Worm (Caenorhabditis elegans): ENCODE results near the gene srdh-1.

srdh-1 gene

ce11 chrII:8225914-8226313 lies 38.5 kb upstream of the srdh-1 start:
- no peak for TF ChIP-seq eyg-1 (tag; optimal IDR thresholded peaks at IDR 0.05)
- no peak for TF ChIP-seq ceh-45 (GFP tag; IDR thresholded peaks at IDR 0.05)
- no peak for TF ChIP-seq pqm-1 (tag; optimal IDR thresholded peaks at IDR 0.05)
- TF ChIP-seq ceh-22 (tag; optimal IDR thresholded peaks at IDR 0.05) = no peak
- TF ChIP-seq T23F11.4 (GFP tag; optimal IDR thresholded peaks at IDR 0.05) = no peak
- TF ChIP-seq lim-6 (tag; optimal IDR thresholded peaks at IDR 0.05) = no peak
- TF ChIP-seq pha-4 (tag; optimal IDR thresholded peaks at IDR 0.05) = no peak
- TF ChIP-seq ttx-3 (tag; optimal IDR thresholded peaks at IDR 0.05) = no peak
- no peak for TF ChIP-seq hlh-30 (tag; optimal IDR thresholded peaks at IDR 0.05; ENCODE audit: insufficient read depth)

- TF ChIP-seq K02D7.2 (tag; optimal IDR thresholded peaks at IDR 0.05) (no peak), unc-86 (tag; optimal IDR thresholded peaks at IDR 0.05) (no peak), elt-2 (tag; optimal IDR thresholded peaks at IDR 0.05) (peak; percentile 83), tbx-7 (tag; optimal IDR thresholded peaks at IDR 0.05) (no peak), dmd-4 (tag; optimal IDR thresholded peaks at IDR 0.05; ENCODE audit: borderline replicate concordance) (no peak)
Measured at ce11 chrII:8226475-8226874, 38.0 kb upstream of the srdh-1 start.

- TF ChIP-seq hlh-8 (tag; optimal IDR thresholded peaks at IDR 0.05) (no peak), hlh-6 (tag; optimal IDR thresholded peaks at IDR 0.05) (no peak), fkh-6 (tag; optimal IDR thresholded peaks at IDR 0.05) (no peak), K02D7.2 (tag; optimal IDR thresholded peaks at IDR 0.05) (no peak), pha-4 (tag; optimal IDR thresholded peaks at IDR 0.05) (no peak), ceh-9 (tag; optimal IDR thresholded peaks at IDR 0.05) (no peak), fax-1 (tag; optimal IDR thresholded peaks at IDR 0.05) (no peak), pqm-1 (tag; optimal IDR thresholded peaks at IDR 0.05) (no peak), ceh-14 (tag; optimal IDR thresholded peaks at IDR 0.05) (no peak), pat-9 (tag; optimal IDR thresholded peaks at IDR 0.05) (no peak), fkh-10 (GFP tag; optimal IDR thresholded peaks at IDR 0.05) (no peak), hlh-15 (tag; optimal IDR thresholded peaks at IDR 0.05) (no peak), ref-2 (tag; optimal IDR thresholded peaks at IDR 0.05) (no peak), rnt-1 (tag; optimal IDR thresholded peaks at IDR 0.05) (no peak), zip-5 (tag; optimal IDR thresholded peaks at IDR 0.05) (no peak), pros-1 (tag; optimal IDR thresholded peaks at IDR 0.05) (no peak), lin-11 (tag; optimal IDR thresholded peaks at IDR 0.05) (no peak)
Measured at ce11 chrII:8230976-8231375, 33.5 kb upstream of the srdh-1 start, which contains the start of gene M110.9. M110.9 (plus strand) TSS chrII:8231276.

ce11 chrII:8232489-8232888 lies 32.0 kb upstream of the srdh-1 start, which contains the start of gene M110.7:
M110.7 (plus strand) TSS chrII:8232789.
- no peak for TF ChIP-seq ceh-45 (GFP tag; IDR thresholded peaks at IDR 0.05)
- no peak for TF ChIP-seq hlh-8 (tag; optimal IDR thresholded peaks at IDR 0.05)
- no peak for TF ChIP-seq hlh-6 (tag; optimal IDR thresholded peaks at IDR 0.05)
- no peak for TF ChIP-seq zip-5 (tag; optimal IDR thresholded peaks at IDR 0.05)
- TF ChIP-seq ceh-18 (tag; optimal IDR thresholded peaks at IDR 0.05) = no peak
- no peak for TF ChIP-seq elt-2 (tag; optimal IDR thresholded peaks at IDR 0.05)
- no peak for TF ChIP-seq ttx-3 (tag; optimal IDR thresholded peaks at IDR 0.05)
- TF ChIP-seq unc-42 (tag; optimal IDR thresholded peaks at IDR 0.05) = no peak
- no peak for TF ChIP-seq ceh-9 (tag; optimal IDR thresholded peaks at IDR 0.05)
- no peak for TF ChIP-seq hlh-30 (tag; optimal IDR thresholded peaks at IDR 0.05; ENCODE audit: insufficient read depth)
- TF ChIP-seq pha-4 (tag; optimal IDR thresholded peaks at IDR 0.05) = no peak
- no peak for TF ChIP-seq K09A11.1 (tag; optimal IDR thresholded peaks at IDR 0.05; ENCODE audit: insufficient read depth)
- no peak for TF ChIP-seq npax-4 (tag; optimal IDR thresholded peaks at IDR 0.05)
- TF ChIP-seq ceh-6 (GFP tag; optimal IDR thresholded peaks at IDR 0.05) = no peak
- TF ChIP-seq tbx-7 (tag; optimal IDR thresholded peaks at IDR 0.05) = no peak
- TF ChIP-seq dmd-4 (tag; optimal IDR thresholded peaks at IDR 0.05; ENCODE audit: borderline replicate concordance) = no peak
- TF ChIP-seq pros-1 (tag; optimal IDR thresholded peaks at IDR 0.05) = no peak

- TF ChIP-seq zip-5 (tag; optimal IDR thresholded peaks at IDR 0.05) = no peak
- TF ChIP-seq unc-55 (GFP tag; optimal IDR thresholded peaks at IDR 0.05) = no peak
- TF ChIP-seq ets-4 (tag; optimal IDR thresholded peaks at IDR 0.05) = no peak
- no peak for TF ChIP-seq elt-4 (tag; optimal IDR thresholded peaks at IDR 0.05)
- no peak for TF ChIP-seq C08G9.2 (tag; optimal IDR thresholded peaks at IDR 0.05)
- TF ChIP-seq pros-1 (tag; optimal IDR thresholded peaks at IDR 0.05) = no peak
- no peak for TF ChIP-seq K09A11.1 (tag; optimal IDR thresholded peaks at IDR 0.05; ENCODE audit: insufficient read depth)
- no peak for TF ChIP-seq tbx-7 (tag; optimal IDR thresholded peaks at IDR 0.05)
- no peak for TF ChIP-seq ref-2 (tag; optimal IDR thresholded peaks at IDR 0.05)
- no peak for TF ChIP-seq npax-4 (tag; optimal IDR thresholded peaks at IDR 0.05)
Measured at ce11 chrII:8238155-8238554, 26.3 kb upstream of the srdh-1 start, which contains the start of gene nlp-5. nlp-5 (plus strand) TSS chrII:8238455.

Data from whole organism, late embryonic.